Fruit fly (Drosophila melanogaster): ENCODE results near the gene Ogg1.

Ogg1 gene

DNA sequence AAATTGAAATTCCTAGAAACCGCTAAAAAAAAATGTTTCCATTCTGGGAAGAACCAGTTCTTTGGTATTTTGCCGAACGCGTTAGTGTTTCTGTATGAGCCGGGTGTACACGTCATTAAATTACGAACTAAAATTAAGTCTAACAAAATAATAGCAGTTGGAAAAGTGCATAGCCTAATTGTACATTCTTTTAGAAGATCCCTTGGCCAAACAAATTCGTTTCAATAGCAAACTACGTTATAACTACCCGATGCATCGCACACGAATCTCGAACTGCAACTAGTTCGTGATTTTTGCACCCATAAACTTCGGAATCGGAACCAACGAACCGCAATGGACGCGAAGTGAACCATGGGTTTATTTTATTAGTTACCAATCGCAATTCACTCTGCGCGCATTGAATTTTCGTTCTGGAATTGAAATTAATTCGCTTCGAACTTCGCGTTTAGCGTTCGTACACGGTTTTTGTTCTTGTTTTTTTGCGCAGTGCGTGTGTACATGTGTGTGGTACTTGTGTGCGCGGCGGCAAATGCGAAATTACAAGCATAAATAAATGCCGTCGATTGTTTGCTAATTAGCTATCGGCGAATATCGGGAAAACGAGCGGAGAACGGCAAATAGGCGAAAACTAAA is 8.8 kb upstream of the Ogg1 start, which contains the start of gene CAH3 (continued):
- TF ChIP-seq CG10267 (tag; optimal IDR thresholded peaks at IDR 0.05) (peak; percentile 89), CkIIα-i1 (GFP tag; IDR thresholded peaks at IDR 0.05) (peak; percentile 53; the same call in 1 of the 2 replicates), slbo (GFP tag; IDR thresholded peaks at IDR 0.05) (peak; percentile 93), CG14050 (GFP tag; IDR thresholded peaks at IDR 0.05) (peak; percentile 92), toy (GFP tag; IDR thresholded peaks at IDR 0.05) (peak; percentile 79), bowl (GFP tag; IDR thresholded peaks at IDR 0.05) (peak; percentile 80), Poxn (GFP tag; IDR thresholded peaks at IDR 0.05) (peak; percentile 65; the same call in 1 of the 2 replicates), CG9437 (GFP tag; optimal IDR thresholded peaks at IDR 0.05) (peak; percentile 82), CG7786 (GFP tag; optimal IDR thresholded peaks at IDR 0.05) (peak; percentile 95), Dip3 (GFP tag; optimal IDR thresholded peaks at IDR 0.05) (peak; percentile 93), CG10543 (GFP tag; optimal IDR thresholded peaks at IDR 0.05) (peak; percentile 95), trem (tag; optimal IDR thresholded peaks at IDR 0.05) (peak; percentile 91), CG4820 (GFP tag; optimal IDR thresholded peaks at IDR 0.05) (peak; percentile 100), HmgZ (tag; optimal IDR thresholded peaks at IDR 0.05) (peak; percentile 97), trh (GFP tag; optimal IDR thresholded peaks at IDR 0.05) (peak; percentile 69), CG32532 (GFP tag; IDR thresholded peaks at IDR 0.05) (peak; percentile 95), YL-1 (GFP tag; optimal IDR thresholded peaks at IDR 0.05) (peak; percentile 77), CG2202 (tag; optimal IDR thresholded peaks at IDR 0.05) (peak; percentile 88), vnd (GFP tag; IDR thresholded peaks at IDR 0.05; ENCODE audit: partially characterized antibody) (no peak), CG8359 (GFP tag; optimal IDR thresholded peaks at IDR 0.05; ENCODE audit: borderline replicate concordance) (peak; percentile 71), sna (GFP tag; IDR thresholded peaks at IDR 0.05; ENCODE audit: partially characterized antibody) (0 out of 2 replicates have a peak, but pooled peaks have one; percentile 40), Spps (tag; optimal IDR thresholded peaks at IDR 0.05) (peak; percentile 88), otp (GFP tag; IDR thresholded peaks at IDR 0.05) (peak; percentile 86), Nf-YA (GFP tag; IDR thresholded peaks at IDR 0.05) (peak; percentile 85), CG14441 (GFP tag; IDR thresholded peaks at IDR 0.05) (peak; percentile 92), CG2889 (GFP tag; IDR thresholded peaks at IDR 0.05) (peak; percentile 87), CG9876 (GFP tag; optimal IDR thresholded peaks at IDR 0.05) (peak; percentile 90), Ravus (GFP tag; IDR thresholded peaks at IDR 0.05) (peak; percentile 71), Chrac-16 (GFP tag; optimal IDR thresholded peaks at IDR 0.05) (peak; percentile 91), CG16779 (GFP tag; IDR thresholded peaks at IDR 0.05) (peak; percentile 81), oc (tag; optimal IDR thresholded peaks at IDR 0.05) (peak; percentile 98), CG2678 (tag; optimal IDR thresholded peaks at IDR 0.05) (peak; percentile 96), CG34376 (GFP tag; optimal IDR thresholded peaks at IDR 0.05) (peak; percentile 94), CG13775 (GFP tag; optimal IDR thresholded peaks at IDR 0.05) (peak; percentile 95), abd-A (tag; optimal IDR thresholded peaks at IDR 0.05) (peak; percentile 74), Dfd (GFP tag; optimal IDR thresholded peaks at IDR 0.05) (no peak), CG10209 (GFP tag; optimal IDR thresholded peaks at IDR 0.05) (peak; percentile 94), tgo (GFP tag; IDR thresholded peaks at IDR 0.05) (peak; percentile 89), CG1529 (GFP tag; optimal IDR thresholded peaks at IDR 0.05) (peak; percentile 88), CG34224 (GFP tag; IDR thresholded peaks at IDR 0.05; ENCODE audit: partially characterized antibody) (no peak), dati (GFP tag; IDR thresholded peaks at IDR 0.05) (peak; percentile 76), CG30020 (tag; optimal IDR thresholded peaks at IDR 0.05) (peak; percentile 78), peb (GFP tag; IDR thresholded peaks at IDR 0.05) (peak; percentile 85), CG32772 (GFP tag; IDR thresholded peaks at IDR 0.05) (peak; percentile 89), CG15073 (GFP tag; optimal IDR thresholded peaks at IDR 0.05) (peak; percentile 50), Dref (GFP tag; IDR thresholded peaks at IDR 0.05) (peak; percentile 30; the same call in 1 of the 2 replicates), vfl (GFP tag; optimal IDR thresholded peaks at IDR 0.05) (peak; percentile 92), dimm (GFP tag; IDR thresholded peaks at IDR 0.05) (peak; percentile 62), sug (tag; optimal IDR thresholded peaks at IDR 0.05) (peak; percentile 93), ATbp (GFP tag; optimal IDR thresholded peaks at IDR 0.05) (peak; percentile 91)
